Worm (Caenorhabditis elegans) whole organism, L1 larva: ENCODE data around the gene pdf-1.

ENCODE experiments used
- aly-2 ChIP-seq: fragments of 150-350 bp; optimal IDR thresholded peaks from 2 replicates; lab custom pipeline; 2014; ENCODE audit warnings: missing biosample characterization, missing genetic modification characterization
- egl-27 ChIP-seq, 2 experiments: fragments of 150-350 bp in 1 of 2; sonication (generic microtip); optimal IDR thresholded peaks; 3 replicates each; lab custom pipeline; 2017 to 2018; ENCODE audit warnings: missing biosample characterization in 2 of 2, missing genetic modification characterization in 2 of 2, missing genetic modification reagents in 2 of 2
- fos-1 ChIP-seq: fragments of 150-350 bp; optimal IDR thresholded peaks from 2 replicates; lab custom pipeline; 2014; ENCODE audit warnings: missing biosample characterization, missing genetic modification characterization
- grh-1 ChIP-seq: fragments of 200-800 bp; sonication (Bioruptor generic); IDR thresholded peaks from 2 replicates; pipeline ENCODE4 v1.3.6; 2022; ENCODE audit warnings: missing genetic modification reagents, missing genetic modification characterization, missing compliant biosample characterization
- hlh-17 ChIP-seq: fragments of 200-800 bp; sonication (Bioruptor generic); optimal IDR thresholded peaks from 2 replicates; lab custom pipeline; 2018; ENCODE audit warnings: missing genetic modification characterization, mild to moderate bottlenecking, missing compliant biosample characterization, moderate library complexity, borderline replicate concordance
- nhr-11 ChIP-seq: fragments of 150-350 bp; optimal IDR thresholded peaks from 2 replicates; lab custom pipeline; 2014; ENCODE audit warnings: missing biosample characterization, missing genetic modification characterization
- nhr-28 ChIP-seq: fragments of 150-350 bp; optimal IDR thresholded peaks from 2 replicates; lab custom pipeline; 2014; ENCODE audit warnings: missing biosample characterization, missing genetic modification characterization
- nhr-77 ChIP-seq: fragments of 150-350 bp; optimal IDR thresholded peaks from 2 replicates; lab custom pipeline; 2014; ENCODE audit warnings: missing biosample characterization, missing genetic modification characterization
- pqm-1 ChIP-seq: sonication (generic microtip); optimal IDR thresholded peaks from 3 replicates; lab custom pipeline; 2017; ENCODE audit warnings: missing biosample characterization, missing genetic modification characterization
- unc-62 ChIP-seq: fragments of 150-350 bp; optimal IDR thresholded peaks from 2 replicates; lab custom pipeline; 2014; ENCODE audit warnings: missing biosample characterization, missing genetic modification reagents, missing genetic modification characterization
- vab-15 ChIP-seq: sonication (generic microtip); optimal IDR thresholded peaks from 2 replicates; lab custom pipeline; 2017; ENCODE audit warnings: missing genotype, mild to moderate bottlenecking, missing genetic modification characterization, missing compliant biosample characterization
- xbp-1 ChIP-seq: sonication (generic microtip); optimal IDR thresholded peaks from 2 replicates; lab custom pipeline; 2016; ENCODE audit warnings: missing genetic modification characterization, missing compliant biosample characterization
- zag-1 ChIP-seq: fragments of 150-350 bp; optimal IDR thresholded peaks from 2 replicates; lab custom pipeline; 2014; ENCODE audit warnings: missing biosample characterization, missing genetic modification characterization
- ztf-11 ChIP-seq, 2 experiments: sonication (generic microtip); optimal IDR thresholded peaks; 2 replicates each; lab custom pipeline; 2016 to 2017; ENCODE audit warnings: missing genetic modification characterization in 2 of 2, missing biosample characterization in 1 of 2, missing compliant biosample characterization in 1 of 2

- TF ChIP-seq hlh-17 (no peak), fos-1 (tag; lab: Kevin White, UChicago) (no peak), nhr-28 (tag; lab: Kevin White, UChicago) (no peak), xbp-1 (peak; percentile 7), nhr-11 (tag; lab: Kevin White, UChicago) (no peak), zag-1 (tag; lab: Kevin White, UChicago) (no peak), pqm-1 (tag; lab: Kevin White, UChicago) (no peak), egl-27 (tag; optimal IDR thresholded peaks at IDR 0.05; lab: Kevin White, UChicago) (no peak), ztf-11 (tag; optimal IDR thresholded peaks at IDR 0.05; lab: Kevin White, UChicago) (no peak), unc-62 (GFP tag; lab: Kevin White, UChicago) (no peak), vab-15 (tag; lab: Kevin White, UChicago) (no peak), grh-1 (GFP tag; lab: Robert Waterston, UW) (no peak), aly-2 (tag; lab: Kevin White, UChicago) (peak; percentile 31), nhr-77 (tag; lab: Kevin White, UChicago) (no peak)
Measured at ce11 chrIII:6961167-6961566, 48.9 kb upstream of the pdf-1 start.
